Worm (Caenorhabditis elegans) whole organism, late embryonic: ENCODE results near the gene nspa-9.

Experiments used
- C38D4.7 ChIP-seq: fragments of 200-800 bp; sonication (Bioruptor generic); optimal IDR thresholded peaks from 2 replicates; lab custom pipeline; 2018; ENCODE audit warnings: mild to moderate bottlenecking, missing genetic modification characterization, moderate library complexity, missing compliant biosample characterization
- F13H6.1 ChIP-seq: sonication (generic microtip); optimal IDR thresholded peaks from 2 replicates; lab custom pipeline; 2016; ENCODE audit warnings: missing genetic modification characterization, missing compliant biosample characterization
- K02D7.2 ChIP-seq: sonication (generic microtip); optimal IDR thresholded peaks from 2 replicates; lab custom pipeline; 2017; ENCODE audit warnings: mild to moderate bottlenecking, missing genetic modification characterization, missing compliant biosample characterization
- K09A11.1 ChIP-seq: sonication (generic microtip); optimal IDR thresholded peaks from 2 replicates; lab custom pipeline; 2017; ENCODE audit warnings: antibody characterized with exemption, mild to moderate bottlenecking, missing genetic modification characterization, missing compliant biosample characterization; ENCODE audit not compliant: insufficient read depth
- T23F11.4 ChIP-seq: fragments of 200-800 bp; sonication (Bioruptor generic); optimal IDR thresholded peaks from 2 replicates; lab custom pipeline; 2018; ENCODE audit warnings: mild to moderate bottlenecking, missing genetic modification characterization, missing compliant biosample characterization
- Y22D7AL.16 ChIP-seq: sonication (generic microtip); optimal IDR thresholded peaks from 2 replicates; lab custom pipeline; 2016; ENCODE audit warnings: missing genetic modification characterization, missing compliant biosample characterization
- ama-1 ChIP-seq: fragments of 150-350 bp; optimal IDR thresholded peaks from 2 replicates; lab custom pipeline; 2014
- ceh-19 ChIP-seq: fragments of 200-800 bp; sonication (Bioruptor generic); optimal IDR thresholded peaks from 2 replicates; lab custom pipeline; 2018; ENCODE audit warnings: mild to moderate bottlenecking, missing genetic modification characterization, missing compliant biosample characterization
- ceh-2 ChIP-seq: sonication (generic microtip); optimal IDR thresholded peaks from 2 replicates; lab custom pipeline; 2016; ENCODE audit warnings: missing genotype, missing genetic modification characterization, missing compliant biosample characterization
- ceh-22 ChIP-seq: sonication (generic microtip); optimal IDR thresholded peaks from 2 replicates; lab custom pipeline; 2017; ENCODE audit warnings: missing biosample characterization, missing genetic modification characterization
- ceh-24 ChIP-seq: sonication (generic microtip); optimal IDR thresholded peaks from 2 replicates; lab custom pipeline; 2016; ENCODE audit warnings: mild to moderate bottlenecking, missing genetic modification characterization, missing compliant biosample characterization
- ceh-30 ChIP-seq: fragments of 150-350 bp; optimal IDR thresholded peaks from 2 replicates; lab custom pipeline; 2014; ENCODE audit warnings: missing biosample characterization, missing genetic modification characterization
- ceh-34 ChIP-seq: sonication (generic microtip); optimal IDR thresholded peaks from 2 replicates; lab custom pipeline; 2016; ENCODE audit warnings: mild to moderate bottlenecking, missing genetic modification characterization, missing compliant biosample characterization
- ceh-45 ChIP-seq: fragments of 200-800 bp; sonication (Bioruptor generic); IDR thresholded peaks from 2 replicates; pipeline ENCODE4 v1.3.6; 2022; ENCODE audit warnings: missing genetic modification reagents, missing genetic modification characterization, missing compliant biosample characterization
- ceh-6 ChIP-seq: fragments of 200-800 bp; sonication (Bioruptor generic); optimal IDR thresholded peaks from 2 replicates; lab custom pipeline; 2018; ENCODE audit warnings: mild to moderate bottlenecking, missing genetic modification characterization, missing compliant biosample characterization
- ceh-9 ChIP-seq: sonication (generic microtip); optimal IDR thresholded peaks from 2 replicates; lab custom pipeline; 2016; ENCODE audit warnings: mild to moderate bottlenecking, missing genetic modification characterization, inconsistent platforms, missing compliant biosample characterization
- dmd-4 ChIP-seq: sonication (generic microtip); optimal IDR thresholded peaks from 2 replicates; lab custom pipeline; 2016; ENCODE audit warnings: borderline replicate concordance, missing genetic modification characterization, missing compliant biosample characterization
- dve-1 ChIP-seq: sonication (generic microtip); optimal IDR thresholded peaks from 2 replicates; lab custom pipeline; 2017; ENCODE audit warnings: antibody characterized with exemption, mild to moderate bottlenecking, missing genetic modification characterization, missing compliant biosample characterization
- elt-2 ChIP-seq: sonication (generic microtip); optimal IDR thresholded peaks from 2 replicates; lab custom pipeline; 2016; ENCODE audit warnings: missing genetic modification reagents, missing genetic modification characterization, missing compliant biosample characterization
- fax-1 ChIP-seq: sonication (generic microtip); optimal IDR thresholded peaks from 2 replicates; lab custom pipeline; 2016; ENCODE audit warnings: missing genotype, missing genetic modification characterization, missing compliant biosample characterization
- fkh-10 ChIP-seq: fragments of 150-350 bp; optimal IDR thresholded peaks from 2 replicates; lab custom pipeline; 2014; ENCODE audit warnings: missing biosample characterization, missing genetic modification reagents, missing genetic modification characterization
- fkh-6 ChIP-seq: sonication (generic microtip); optimal IDR thresholded peaks from 2 replicates; lab custom pipeline; 2016; ENCODE audit warnings: missing genetic modification characterization, missing compliant biosample characterization
- gmeb-2 ChIP-seq: sonication (generic microtip); optimal IDR thresholded peaks from 2 replicates; lab custom pipeline; 2016; ENCODE audit warnings: missing genetic modification characterization, inconsistent platforms, missing compliant biosample characterization
- hlh-15 ChIP-seq: sonication (generic microtip); optimal IDR thresholded peaks from 2 replicates; lab custom pipeline; 2016; ENCODE audit warnings: missing genetic modification characterization, missing compliant biosample characterization
- hlh-30 ChIP-seq: sonication (generic microtip); optimal IDR thresholded peaks from 2 replicates; lab custom pipeline; 2017; ENCODE audit warnings: antibody characterized with exemption, missing genetic modification characterization, missing compliant biosample characterization; ENCODE audit not compliant: insufficient read depth
- hlh-6 ChIP-seq: sonication (generic microtip); optimal IDR thresholded peaks from 2 replicates; lab custom pipeline; 2016; ENCODE audit warnings: missing genotype, missing genetic modification characterization, missing compliant biosample characterization
- lim-6 ChIP-seq: sonication (generic microtip); optimal IDR thresholded peaks from 2 replicates; lab custom pipeline; 2016; ENCODE audit warnings: missing genetic modification characterization, missing compliant biosample characterization
- lin-11 ChIP-seq: fragments of 200-800 bp; sonication (Bioruptor generic); optimal IDR thresholded peaks from 2 replicates; lab custom pipeline; 2018; ENCODE audit warnings: mild to moderate bottlenecking, missing genetic modification characterization, missing compliant biosample characterization
- madf-2 ChIP-seq: sonication (generic microtip); optimal IDR thresholded peaks from 2 replicates; lab custom pipeline; 2017; ENCODE audit warnings: missing genetic modification characterization, missing compliant biosample characterization
- nhr-11 ChIP-seq: fragments of 150-350 bp; optimal IDR thresholded peaks from 2 replicates; lab custom pipeline; 2014; ENCODE audit warnings: missing biosample characterization, missing genetic modification characterization
- odd-2 ChIP-seq: sonication (generic microtip); optimal IDR thresholded peaks from 2 replicates; lab custom pipeline; 2017; ENCODE audit warnings: antibody characterized with exemption, mild to moderate bottlenecking, missing genetic modification characterization, missing compliant biosample characterization
- pag-3 ChIP-seq: sonication (generic microtip); optimal IDR thresholded peaks from 2 replicates; lab custom pipeline; 2016; ENCODE audit warnings: missing compliant biosample characterization, missing genetic modification characterization, borderline replicate concordance
- pat-9 ChIP-seq: fragments of 200-800 bp; sonication (Bioruptor generic); optimal IDR thresholded peaks from 2 replicates; lab custom pipeline; 2018; ENCODE audit warnings: mild to moderate bottlenecking, missing genetic modification characterization, moderate library complexity, missing compliant biosample characterization
- pha-2 ChIP-seq: sonication (generic microtip); optimal IDR thresholded peaks from 2 replicates; lab custom pipeline; 2017; ENCODE audit warnings: mild to moderate bottlenecking, missing genetic modification characterization, missing compliant biosample characterization
- pha-4 ChIP-seq: fragments of 150-350 bp; optimal IDR thresholded peaks from 2 replicates; lab custom pipeline; 2018; ENCODE audit warnings: missing biosample characterization, missing genetic modification reagents, missing genetic modification characterization
- pqm-1 ChIP-seq: sonication (generic microtip); optimal IDR thresholded peaks from 2 replicates; lab custom pipeline; 2016; ENCODE audit warnings: missing genetic modification characterization, missing compliant biosample characterization
- pros-1 ChIP-seq: fragments of 150-350 bp; optimal IDR thresholded peaks from 2 replicates; lab custom pipeline; 2014; ENCODE audit warnings: missing biosample characterization, missing genetic modification reagents, missing genetic modification characterization
- rnt-1 ChIP-seq: sonication (generic microtip); optimal IDR thresholded peaks from 2 replicates; lab custom pipeline; 2016; ENCODE audit warnings: missing genetic modification characterization, missing compliant biosample characterization
- sox-2 ChIP-seq: fragments of 200-800 bp; sonication (Bioruptor generic); IDR thresholded peaks from 2 replicates; pipeline ENCODE4 v1.3.6; 2022; ENCODE audit warnings: missing genetic modification reagents, missing genetic modification characterization, missing compliant biosample characterization
- syd-9 ChIP-seq: sonication (generic microtip); optimal IDR thresholded peaks from 2 replicates; lab custom pipeline; 2016; ENCODE audit warnings: mild to moderate bottlenecking, missing genetic modification characterization, moderate library complexity, missing compliant biosample characterization
- tbx-2 ChIP-seq: sonication (generic microtip); optimal IDR thresholded peaks from 2 replicates; lab custom pipeline; 2016; ENCODE audit warnings: missing genetic modification characterization, missing compliant biosample characterization
- tbx-7 ChIP-seq: sonication (generic microtip); optimal IDR thresholded peaks from 2 replicates; lab custom pipeline; 2016; ENCODE audit warnings: missing genotype, missing genetic modification characterization, missing compliant biosample characterization
- ttx-3 ChIP-seq: sonication (generic microtip); optimal IDR thresholded peaks from 2 replicates; lab custom pipeline; 2016; ENCODE audit warnings: missing genetic modification reagents, missing genetic modification characterization, missing compliant biosample characterization
- unc-3 ChIP-seq, 2 experiments: fragments of 200-800 bp in 1 of 2; sonication (Bioruptor generic) in 1 of 2; sonication (generic microtip) in 1 of 2; conservative IDR thresholded peaks in 1 of 2; optimal IDR thresholded peaks in 1 of 2; 2 replicates each; pipeline versions ENCODE4 v1.3.6 to Lab custom; 2016 to 2022; ENCODE audit warnings: missing compliant biosample characterization in 2 of 2, missing genetic modification characterization in 2 of 2, missing genetic modification reagents in 1 of 2
- unc-55 ChIP-seq: sonication (generic microtip); optimal IDR thresholded peaks from 2 replicates; lab custom pipeline; 2017; ENCODE audit warnings: missing biosample characterization, missing genetic modification reagents, missing genetic modification characterization
- unc-86 ChIP-seq: sonication (generic microtip); optimal IDR thresholded peaks from 2 replicates; lab custom pipeline; 2016; ENCODE audit warnings: missing genetic modification characterization, missing compliant biosample characterization
- ztf-16 ChIP-seq: sonication (generic microtip); optimal IDR thresholded peaks from 2 replicates; lab custom pipeline; 2017; ENCODE audit warnings: missing genetic modification characterization, missing compliant biosample characterization

Gene nspa-9

DNA sequence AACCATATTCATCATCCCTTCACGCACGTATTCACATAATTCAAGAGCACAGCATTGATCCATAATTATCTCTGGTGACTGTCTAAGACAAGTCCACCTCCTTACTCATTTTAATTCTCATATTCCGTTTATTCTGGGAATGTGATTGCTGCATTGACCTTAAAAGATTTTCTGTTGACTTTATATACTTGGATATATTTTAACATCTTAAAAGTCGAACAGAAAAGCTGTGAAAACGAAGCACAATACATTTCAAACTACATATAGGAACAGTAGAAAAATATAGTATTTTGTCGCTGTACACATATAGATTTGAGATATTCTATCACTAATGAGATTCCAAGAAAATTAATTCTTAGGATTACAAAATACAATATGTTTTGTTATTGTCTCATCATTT is 13.4 kb downstream of the nspa-9 start:
- TF ChIP-seq unc-55 (GFP tag; lab: Kevin White, UChicago) (no peak), hlh-30 (no peak), T23F11.4 (GFP tag; lab: Kevin White, UChicago) (no peak), unc-86 (tag; lab: Kevin White, UChicago) (no peak), ceh-30 (no peak), fkh-10 (no peak), gmeb-2 (tag; lab: Kevin White, UChicago) (no peak), ceh-2 (tag; lab: Kevin White, UChicago) (no peak), odd-2 (tag; lab: Kevin White, UChicago) (no peak), K02D7.2 (tag; lab: Kevin White, UChicago) (no peak), pag-3 (tag; lab: Kevin White, UChicago) (no peak), nhr-11 (tag; lab: Kevin White, UChicago) (no peak), sox-2 (GFP tag; lab: Robert Waterston, UW) (no peak)

ce11 chrX:11753155-11753554 is 14.3 kb downstream of the nspa-9 start:
- peak; percentile 6 for TF ChIP-seq ttx-3 (tag; lab: Kevin White, UChicago)
- TF ChIP-seq fax-1: no peak

- TF ChIP-seq fax-1: peak; percentile 69
- TF ChIP-seq fkh-6 (tag; lab: Kevin White, UChicago): peak; percentile 78
- peak; percentile 87 for TF ChIP-seq hlh-6
- TF ChIP-seq unc-3 (GFP tag; conservative IDR thresholded peaks at IDR 0.05; lab: Robert Waterston, UW): peak; percentile 82
- peak; percentile 70 for TF ChIP-seq unc-3 (tag; optimal IDR thresholded peaks at IDR 0.05; lab: Kevin White, UChicago)
- TF ChIP-seq pha-2: peak; percentile 75
- peak; percentile 70 for TF ChIP-seq gmeb-2 (tag; lab: Kevin White, UChicago)
- peak; percentile 57 for TF ChIP-seq K09A11.1 (tag; lab: Kevin White, UChicago)
- TF ChIP-seq lin-11 (tag; lab: Kevin White, UChicago): peak; percentile 71
- peak; percentile 79 for TF ChIP-seq syd-9 (tag; lab: Kevin White, UChicago)
- peak; percentile 73 for TF ChIP-seq ceh-2 (tag; lab: Kevin White, UChicago)
- TF ChIP-seq pqm-1 (tag; lab: Kevin White, UChicago): no peak
- no peak for TF ChIP-seq ceh-22 (tag; lab: Kevin White, UChicago)
- TF ChIP-seq ama-1: no peak
- TF ChIP-seq ceh-45: no peak
- TF ChIP-seq Y22D7AL.16 (tag; lab: Kevin White, UChicago): peak; percentile 65
- no peak for TF ChIP-seq pag-3 (tag; lab: Kevin White, UChicago)
- TF ChIP-seq hlh-15 (tag; lab: Kevin White, UChicago): peak; percentile 55
- peak; percentile 36 for TF ChIP-seq ceh-24 (tag; lab: Kevin White, UChicago)
- TF ChIP-seq ceh-19 (GFP tag; lab: Kevin White, UChicago): peak; percentile 75
- peak; percentile 75 for TF ChIP-seq dmd-4
- TF ChIP-seq odd-2 (tag; lab: Kevin White, UChicago): peak; percentile 36
- peak; percentile 75 for TF ChIP-seq ztf-16 (tag; lab: Kevin White, UChicago)
- TF ChIP-seq madf-2: peak; percentile 73
- peak; percentile 23 for TF ChIP-seq tbx-7 (tag; lab: Kevin White, UChicago)
- TF ChIP-seq fkh-10: no peak
- TF ChIP-seq sox-2 (GFP tag; lab: Robert Waterston, UW): peak; percentile 54; the same call in 1 of the 2 replicates
- TF ChIP-seq pha-4 (tag; lab: Kevin White, UChicago): no peak
- peak; percentile 70 for TF ChIP-seq T23F11.4 (GFP tag; lab: Kevin White, UChicago)
- TF ChIP-seq rnt-1 (tag; lab: Kevin White, UChicago): peak; percentile 67
- TF ChIP-seq ceh-6 (GFP tag; lab: Kevin White, UChicago): peak; percentile 81
- TF ChIP-seq dve-1 (tag; lab: Kevin White, UChicago): peak; percentile 44
- TF ChIP-seq elt-2 (tag; lab: Kevin White, UChicago): peak; percentile 78
- no peak for TF ChIP-seq pros-1 (tag; lab: Kevin White, UChicago)
- peak; percentile 76 for TF ChIP-seq C38D4.7 (GFP tag; lab: Kevin White, UChicago)
- peak; percentile 31 for TF ChIP-seq ceh-9 (tag; lab: Kevin White, UChicago)
- TF ChIP-seq pat-9 (tag; lab: Kevin White, UChicago): peak; percentile 66
- TF ChIP-seq tbx-2 (tag; lab: Kevin White, UChicago): peak; percentile 78
- peak; percentile 7 for TF ChIP-seq lim-6 (tag; lab: Kevin White, UChicago)
- peak; percentile 62 for TF ChIP-seq F13H6.1 (tag; lab: Kevin White, UChicago)
- peak; percentile 80 for TF ChIP-seq ceh-34 (tag; lab: Kevin White, UChicago)
- no peak for TF ChIP-seq nhr-11 (tag; lab: Kevin White, UChicago)
Observed at ce11 chrX:11757666-11758065, 18.8 kb downstream of the nspa-9 start.
